Worm (Caenorhabditis elegans) whole organism, mixed stage, embryonic: Measurements from ENCODE around the gene srg-44.

Source experiments
- elt-3 ChIP-seq: fragments of 150-350 bp; optimal IDR thresholded peaks from 2 replicates; lab custom pipeline; 2014; ENCODE audit warnings: missing biosample characterization, missing genetic modification characterization
- flh-1 ChIP-seq: fragments of 200-800 bp; sonication (Bioruptor generic); optimal IDR thresholded peaks from 2 replicates; lab custom pipeline; 2018; ENCODE audit warnings: mild to moderate bottlenecking, missing genetic modification characterization, moderate library complexity, missing compliant biosample characterization
- hlh-1 ChIP-seq: fragments of 150-350 bp; optimal IDR thresholded peaks from 2 replicates; lab custom pipeline; 2014; ENCODE audit warnings: missing biosample characterization, missing genetic modification reagents, missing genetic modification characterization
- mab-5 ChIP-seq: fragments of 150-350 bp; optimal IDR thresholded peaks from 2 replicates; lab custom pipeline; 2014; ENCODE audit warnings: missing biosample characterization, missing genetic modification characterization
- nhr-12 ChIP-seq: fragments of 150-350 bp; optimal IDR thresholded peaks from 2 replicates; lab custom pipeline; 2014; ENCODE audit warnings: missing biosample characterization, missing genetic modification characterization
- nhr-76 ChIP-seq: sonication (generic microtip); optimal IDR thresholded peaks from 2 replicates; lab custom pipeline; 2017; ENCODE audit warnings: missing biosample characterization, missing genetic modification characterization
- pha-4 ChIP-seq: fragments of 150-350 bp; optimal IDR thresholded peaks from 2 replicates; lab custom pipeline; 2018; ENCODE audit warnings: missing biosample characterization, missing genetic modification reagents, missing genetic modification characterization
- snpc-4 ChIP-seq: fragments of 150-350 bp; optimal IDR thresholded peaks from 2 replicates; lab custom pipeline; 2014; ENCODE audit warnings: missing biosample characterization, missing genetic modification characterization
- sptf-1 ChIP-seq: sonication (generic microtip); optimal IDR thresholded peaks from 2 replicates; lab custom pipeline; 2017; ENCODE audit warnings: mild to moderate bottlenecking, missing genetic modification characterization, moderate library complexity, missing compliant biosample characterization
- unc-62 ChIP-seq: fragments of 150-350 bp; optimal IDR thresholded peaks from 2 replicates; lab custom pipeline; 2014; ENCODE audit warnings: missing biosample characterization, missing genetic modification reagents, missing genetic modification characterization

DNA sequence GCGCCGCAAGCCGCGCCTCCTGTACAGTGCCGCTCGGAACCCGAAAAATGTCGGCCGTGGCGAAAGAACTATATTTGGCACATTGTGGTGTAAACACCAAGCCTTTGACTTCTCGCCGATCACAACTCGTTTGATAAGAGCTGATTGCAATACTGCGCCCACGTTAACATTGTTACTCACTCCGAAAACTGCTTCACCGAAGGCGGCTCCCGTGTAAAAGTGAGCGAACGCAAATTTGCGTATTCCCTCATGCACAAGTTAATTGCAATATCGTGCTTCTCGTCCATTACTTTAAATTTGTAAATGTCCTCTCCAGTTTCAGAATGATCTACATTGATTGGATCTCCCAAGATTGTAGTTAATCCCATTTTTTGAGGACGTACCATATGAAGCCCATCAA, 44.4 kb upstream of the srg-44 start:
- TF ChIP-seq unc-62 (GFP tag; lab: Kevin White, UChicago) (no peak), flh-1 (no peak), elt-3 (tag; lab: Kevin White, UChicago) (no peak), nhr-76 (tag; lab: Kevin White, UChicago) (no peak), pha-4 (tag; lab: Kevin White, UChicago) (no peak), nhr-12 (tag; lab: Kevin White, UChicago) (no peak), sptf-1 (tag; lab: Kevin White, UChicago) (no peak), mab-5 (tag; lab: Kevin White, UChicago) (no peak), hlh-1 (tag; lab: Kevin White, UChicago) (no peak), snpc-4 (tag; lab: Kevin White, UChicago) (no peak)
